Worm (Caenorhabditis elegans) whole organism, early embryonic: ENCODE results near the gene rml-4.
A peak's percentile ranks its signal among the peaks of the same experiment; 100 is the strongest.

Experiments used
- B0310.2 ChIP-seq: sonication (generic microtip); optimal IDR thresholded peaks from 2 replicates; lab custom pipeline; 2016; ENCODE audit warnings: mild to moderate bottlenecking, missing genetic modification characterization, missing compliant biosample characterization
- F13C5.2 ChIP-seq: sonication (generic microtip); optimal IDR thresholded peaks from 2 replicates; lab custom pipeline; 2017; ENCODE audit warnings: mild to moderate bottlenecking, missing genetic modification characterization, inconsistent platforms, missing compliant biosample characterization
- aly-1 ChIP-seq: sonication (generic microtip); optimal IDR thresholded peaks from 2 replicates; lab custom pipeline; 2016; ENCODE audit warnings: missing genetic modification characterization, missing compliant biosample characterization
- ama-1 ChIP-seq: fragments of 150-350 bp; optimal IDR thresholded peaks from 2 replicates; lab custom pipeline; 2014
- ceh-13 ChIP-seq: fragments of 200-800 bp; sonication (Bioruptor generic); optimal IDR thresholded peaks from 2 replicates; lab custom pipeline; 2018; ENCODE audit warnings: mild to moderate bottlenecking, missing genetic modification characterization, missing compliant biosample characterization
- ceh-36 ChIP-seq: sonication (generic microtip); optimal IDR thresholded peaks from 2 replicates; lab custom pipeline; 2016; ENCODE audit warnings: missing genetic modification characterization, inconsistent platforms, missing compliant biosample characterization
- ets-7 ChIP-seq: sonication (generic microtip); optimal IDR thresholded peaks from 2 replicates; lab custom pipeline; 2016; ENCODE audit warnings: missing genotype, missing genetic modification characterization, missing compliant biosample characterization
- flt-1 ChIP-seq: fragments of 200-800 bp; sonication (Bioruptor generic); IDR thresholded peaks from 2 replicates; pipeline ENCODE4 v1.3.6; 2022; ENCODE audit warnings: missing genetic modification characterization, missing compliant biosample characterization
- hmbx-1 ChIP-seq: sonication (generic microtip); optimal IDR thresholded peaks from 2 replicates; lab custom pipeline; 2016; ENCODE audit warnings: mild to moderate bottlenecking, missing genetic modification characterization, missing compliant biosample characterization
- hmg-4 ChIP-seq: fragments of 200-800 bp; sonication (Bioruptor generic); optimal IDR thresholded peaks from 2 replicates; lab custom pipeline; 2018; ENCODE audit warnings: mild to moderate bottlenecking, missing genetic modification characterization, missing compliant biosample characterization
- hnd-1 ChIP-seq: sonication (generic microtip); optimal IDR thresholded peaks from 2 replicates; lab custom pipeline; 2016; ENCODE audit warnings: missing genetic modification characterization, missing compliant biosample characterization
- pes-1 ChIP-seq: fragments of 200-800 bp; sonication (Bioruptor generic); IDR thresholded peaks from 2 replicates; pipeline ENCODE4 v1.3.6; 2022; ENCODE audit warnings: missing genetic modification reagents, missing genetic modification characterization, missing compliant biosample characterization
- scrt-1 ChIP-seq: fragments of 200-800 bp; sonication (Bioruptor generic); IDR thresholded peaks from 2 replicates; pipeline ENCODE4 v1.3.6; 2022; ENCODE audit warnings: missing genetic modification characterization, missing compliant biosample characterization
- sea-1 ChIP-seq: fragments of 200-800 bp; sonication (Bioruptor generic); conservative IDR thresholded peaks from 2 replicates; pipeline ENCODE4 v1.3.6; 2022; ENCODE audit warnings: missing genetic modification characterization, missing compliant biosample characterization
- tbx-11 ChIP-seq: fragments of 200-800 bp; sonication (Bioruptor generic); IDR thresholded peaks from 2 replicates; pipeline ENCODE4 v1.3.6; 2022; ENCODE audit warnings: missing genetic modification characterization, missing compliant biosample characterization
- tbx-37 ChIP-seq: fragments of 200-800 bp; sonication (Bioruptor generic); conservative IDR thresholded peaks from 2 replicates; pipeline ENCODE4 v1.3.6; 2022; ENCODE audit warnings: missing genetic modification reagents, missing genetic modification characterization, missing compliant biosample characterization
- tra-4 ChIP-seq: sonication (generic microtip); optimal IDR thresholded peaks from 2 replicates; lab custom pipeline; 2017; ENCODE audit warnings: missing genetic modification characterization, missing compliant biosample characterization

The rml-4 gene

ce11 chrII:4293027-4293522 is 1.8 kb upstream of the rml-4 start:
- no peak for TF ChIP-seq ceh-13 (GFP tag; lab: Kevin White, UChicago)
- no peak for TF ChIP-seq hnd-1 (tag; lab: Kevin White, UChicago)
- TF ChIP-seq aly-1 (tag; lab: Kevin White, UChicago), result no peak
- no peak for TF ChIP-seq tbx-11 (GFP tag; lab: Robert Waterston, UW)
- TF ChIP-seq tbx-37 (GFP tag; lab: Robert Waterston, UW), result no peak
- TF ChIP-seq ceh-36 (tag; lab: Kevin White, UChicago), result no peak
- no peak for TF ChIP-seq F13C5.2 (tag; lab: Kevin White, UChicago)
- TF ChIP-seq ama-1 (lab: Kevin White, UChicago), result no peak
- TF ChIP-seq sea-1, result no peak
- no peak for TF ChIP-seq hmg-4
- TF ChIP-seq ets-7, result no peak
- TF ChIP-seq hmbx-1, result no peak
- no peak for TF ChIP-seq tra-4 (tag; lab: Kevin White, UChicago)
- no peak for TF ChIP-seq pes-1 (GFP tag; lab: Robert Waterston, UW)
- no peak for TF ChIP-seq flt-1 (GFP tag; lab: Robert Waterston, UW)
- no peak for TF ChIP-seq B0310.2
- no peak for TF ChIP-seq scrt-1 (GFP tag; lab: Robert Waterston, UW)

DNA sequence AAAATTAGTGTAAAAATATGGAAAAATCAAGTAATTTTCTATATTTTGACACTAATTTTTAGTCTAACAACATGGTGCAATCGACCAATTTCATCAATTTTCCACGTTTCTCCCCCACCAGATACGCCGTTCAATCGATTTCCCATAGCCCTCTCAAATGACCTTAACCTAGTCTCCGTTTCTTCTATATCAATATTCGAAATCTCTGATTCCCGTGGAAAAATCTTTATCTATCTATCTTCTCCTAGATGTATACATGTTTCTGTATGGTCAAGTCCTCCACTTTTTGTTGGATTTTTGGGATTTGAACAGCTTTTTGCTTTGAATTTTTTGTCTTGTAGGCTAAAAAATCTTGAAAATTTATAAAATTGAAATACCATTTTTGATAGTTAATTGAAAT is 712 bp upstream of the rml-4 start:
- TF ChIP-seq sea-1 (no peak), hmbx-1 (no peak), B0310.2 (no peak), ceh-13 (GFP tag; lab: Kevin White, UChicago) (no peak), tbx-11 (GFP tag; lab: Robert Waterston, UW) (no peak), tra-4 (tag; lab: Kevin White, UChicago) (no peak), ceh-36 (tag; lab: Kevin White, UChicago) (no peak), flt-1 (GFP tag; lab: Robert Waterston, UW) (no peak), ama-1 (lab: Kevin White, UChicago) (no peak), scrt-1 (GFP tag; lab: Robert Waterston, UW) (no peak), pes-1 (GFP tag; lab: Robert Waterston, UW) (no peak), ets-7 (no peak), aly-1 (tag; lab: Kevin White, UChicago) (no peak), hmg-4 (no peak), tbx-37 (GFP tag; lab: Robert Waterston, UW) (no peak), hnd-1 (tag; lab: Kevin White, UChicago) (no peak), F13C5.2 (tag; lab: Kevin White, UChicago) (no peak)

ce11 chrII:4297259-4297658 is 2.4 kb downstream of the rml-4 start:
- no peak for TF ChIP-seq tbx-37 (GFP tag; lab: Robert Waterston, UW)
- TF ChIP-seq flt-1 (GFP tag; lab: Robert Waterston, UW), result no peak
- TF ChIP-seq tbx-11 (GFP tag; lab: Robert Waterston, UW), result no peak
- no peak for TF ChIP-seq ceh-36 (tag; lab: Kevin White, UChicago)
- TF ChIP-seq ets-7, result no peak
- TF ChIP-seq F13C5.2 (tag; lab: Kevin White, UChicago), result no peak
- TF ChIP-seq hmbx-1, result no peak
- no peak for TF ChIP-seq hnd-1 (tag; lab: Kevin White, UChicago)
- TF ChIP-seq B0310.2, result no peak
- no peak for TF ChIP-seq ama-1 (lab: Kevin White, UChicago)
- TF ChIP-seq pes-1 (GFP tag; lab: Robert Waterston, UW), result no peak
- TF ChIP-seq scrt-1 (GFP tag; lab: Robert Waterston, UW), result no peak
- TF ChIP-seq tra-4 (tag; lab: Kevin White, UChicago), result no peak
- no peak for TF ChIP-seq hmg-4
- TF ChIP-seq sea-1, result no peak
- no peak for TF ChIP-seq ceh-13 (GFP tag; lab: Kevin White, UChicago)

- peak; percentile 75 for TF ChIP-seq F13C5.2 (tag; lab: Kevin White, UChicago)
- peak; percentile 70; the same call in 1 of the 2 replicates for TF ChIP-seq tbx-37 (GFP tag; lab: Robert Waterston, UW)
- peak; percentile 45; the same call in 1 of the 2 replicates for TF ChIP-seq flt-1 (GFP tag; lab: Robert Waterston, UW)
- TF ChIP-seq pes-1 (GFP tag; lab: Robert Waterston, UW), result peak; percentile 66
- peak; percentile 65 for TF ChIP-seq hmg-4
- 0 out of 2 replicates have a peak, but pooled peaks have one; percentile 56 for TF ChIP-seq sea-1
- no peak for TF ChIP-seq aly-1 (tag; lab: Kevin White, UChicago)
- no peak for TF ChIP-seq ets-7
- TF ChIP-seq B0310.2, result peak; percentile 20
- no peak for TF ChIP-seq ceh-13 (GFP tag; lab: Kevin White, UChicago)
Measured at ce11 chrII:4299227-4299703, 4.4 kb downstream of the rml-4 start, which contains the start of gene sco-1. Gene sco-1 (plus strand): TSS chrII:4299653.

ce11 chrII:4301307-4301706 is 6.4 kb downstream of the rml-4 start, which contains the start of gene gtf-2F1:
Gene gtf-2F1 (plus strand): TSS chrII:4301607.
- TF ChIP-seq hmg-4 (no peak), ceh-36 (tag; lab: Kevin White, UChicago) (no peak)

DNA sequence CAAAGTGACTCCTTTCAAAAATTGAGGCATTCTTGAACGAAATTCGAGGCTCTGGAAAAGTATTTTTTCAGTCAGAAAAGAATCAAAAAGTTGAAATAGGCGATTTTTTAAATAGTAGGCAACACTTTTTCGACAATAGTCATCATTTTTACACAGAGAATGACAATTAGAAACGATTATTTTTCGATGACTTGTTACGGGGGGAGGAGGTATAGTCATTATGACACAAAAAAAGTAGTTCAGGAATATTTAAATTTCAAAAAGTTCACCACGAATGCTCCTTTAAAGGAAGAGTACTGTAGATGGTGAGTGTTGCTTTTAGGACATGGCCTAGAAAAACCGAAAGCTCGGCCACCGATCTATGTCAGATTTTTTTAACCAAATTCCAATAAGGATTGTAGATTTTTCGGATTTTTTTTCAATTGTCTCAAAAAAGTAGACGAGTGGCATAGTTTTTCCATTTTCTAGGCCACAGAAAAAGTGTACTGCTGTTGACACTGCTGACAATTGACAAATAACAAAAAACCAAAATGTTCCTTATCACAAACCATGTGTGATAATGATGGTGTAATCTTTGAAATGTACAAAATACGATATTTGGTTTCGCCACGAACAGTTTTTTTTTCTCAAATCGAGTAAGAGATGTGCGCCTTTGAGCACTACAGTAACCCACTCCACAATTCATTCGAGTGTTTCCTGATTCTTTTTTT is 12.2 kb downstream of the rml-4 start, which contains the start of gene Y52E8A.3:
Y52E8A.3 (minus strand) TSS at position 51 of the 710 bp plus-strand sequence.
- TF ChIP-seq hmbx-1, result no peak
- no peak for TF ChIP-seq ceh-13 (GFP tag; lab: Kevin White, UChicago)
- no peak for TF ChIP-seq B0310.2
- TF ChIP-seq flt-1 (GFP tag; lab: Robert Waterston, UW), result no peak
- TF ChIP-seq tra-4 (tag; lab: Kevin White, UChicago), result no peak
- TF ChIP-seq hnd-1 (tag; lab: Kevin White, UChicago), result no peak
- TF ChIP-seq pes-1 (GFP tag; lab: Robert Waterston, UW), result no peak
- TF ChIP-seq aly-1 (tag; lab: Kevin White, UChicago), result no peak
- TF ChIP-seq F13C5.2 (tag; lab: Kevin White, UChicago), result no peak
- no peak for TF ChIP-seq ama-1 (lab: Kevin White, UChicago)

DNA sequence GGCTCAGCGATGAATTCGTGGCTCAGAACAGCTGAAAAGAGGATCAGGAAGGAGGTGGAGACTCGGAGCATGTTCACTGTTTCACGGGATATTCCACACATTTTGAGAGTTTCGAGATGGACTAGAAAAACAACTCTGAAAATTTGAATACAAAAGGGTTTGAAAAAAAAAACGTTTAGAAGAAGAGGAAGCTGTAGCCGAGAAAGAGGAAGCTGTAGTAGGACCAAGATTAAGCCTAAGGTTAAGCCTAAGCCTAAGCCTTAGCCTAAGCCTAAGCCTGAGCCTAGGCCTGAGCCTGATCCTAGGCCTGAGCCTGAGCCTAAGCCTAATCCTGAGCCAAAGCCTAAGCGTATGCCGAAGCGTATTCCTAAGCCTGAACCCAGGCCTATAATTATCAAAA is 17.2 kb downstream of the rml-4 start, which contains the start of gene plep-1:
plep-1 (minus strand) TSS at position 101 of the 400 bp plus-strand sequence.
- TF ChIP-seq ceh-36 (tag; lab: Kevin White, UChicago) (peak; percentile 39), hnd-1 (tag; lab: Kevin White, UChicago) (no peak), tbx-37 (GFP tag; lab: Robert Waterston, UW) (no peak)
